Fruit fly (Drosophila melanogaster): Measurements from ENCODE around the gene CG42675.

DNA sequence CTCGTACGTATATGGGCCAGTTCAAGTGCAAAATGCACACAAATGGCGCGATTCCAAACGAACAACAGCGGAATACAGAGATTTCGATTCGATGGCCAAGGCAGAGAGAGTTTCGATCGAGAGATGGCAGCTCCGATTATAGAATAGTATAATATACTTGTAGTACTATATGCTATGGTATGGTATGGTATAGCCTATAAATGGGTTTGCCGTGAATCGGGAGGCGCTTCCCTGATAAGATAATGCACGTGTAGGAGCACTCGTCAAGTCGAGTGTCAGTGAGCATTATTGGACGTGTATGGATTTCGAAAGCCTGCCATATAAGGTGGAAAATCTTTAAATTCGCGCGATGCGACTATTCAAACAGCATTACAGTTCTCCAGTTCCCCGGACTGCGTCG, 30.1 kb downstream of the CG42675 start:
- no peak for TF ChIP-seq ash1 (GFP tag; optimal IDR thresholded peaks at IDR 0.05)
- TF ChIP-seq CG1024 (GFP tag; IDR thresholded peaks at IDR 0.05), result no peak
- TF ChIP-seq chm (GFP tag; IDR thresholded peaks at IDR 0.05), result no peak
